Worm (Caenorhabditis elegans) whole organism, mixed stage, embryonic: ENCODE measurements around the gene ceh-14.

ENCODE experiments used
- blmp-1 ChIP-seq: fragments of 150-350 bp; optimal IDR thresholded peaks from 2 replicates; lab custom pipeline; 2014; ENCODE audit warnings: missing biosample characterization, missing genetic modification characterization
- ceh-39 ChIP-seq: fragments of 150-350 bp; optimal IDR thresholded peaks from 2 replicates; lab custom pipeline; 2014; ENCODE audit warnings: missing biosample characterization, missing genetic modification characterization
- ces-1 ChIP-seq: fragments of 150-350 bp; optimal IDR thresholded peaks from 2 replicates; lab custom pipeline; 2014; ENCODE audit warnings: missing biosample characterization, missing genetic modification reagents, missing genetic modification characterization
- lsy-2 ChIP-seq: fragments of 150-350 bp; optimal IDR thresholded peaks from 2 replicates; lab custom pipeline; 2014; ENCODE audit warnings: missing biosample characterization, missing genetic modification characterization
- mep-1 ChIP-seq: fragments of 150-350 bp; optimal IDR thresholded peaks from 2 replicates; lab custom pipeline; 2017; ENCODE audit warnings: missing biosample characterization, missing genetic modification reagents, missing genetic modification characterization, inconsistent platforms
- nhr-28 ChIP-seq: fragments of 150-350 bp; optimal IDR thresholded peaks from 2 replicates; lab custom pipeline; 2014; ENCODE audit warnings: missing biosample characterization, missing genetic modification characterization
- nhr-76 ChIP-seq: sonication (generic microtip); optimal IDR thresholded peaks from 2 replicates; lab custom pipeline; 2017; ENCODE audit warnings: missing biosample characterization, missing genetic modification characterization
- pha-4 ChIP-seq: fragments of 150-350 bp; optimal IDR thresholded peaks from 2 replicates; lab custom pipeline; 2018; ENCODE audit warnings: missing biosample characterization, missing genetic modification reagents, missing genetic modification characterization
- snpc-4 ChIP-seq: fragments of 150-350 bp; optimal IDR thresholded peaks from 2 replicates; lab custom pipeline; 2014; ENCODE audit warnings: missing biosample characterization, missing genetic modification characterization
- unc-62 ChIP-seq: fragments of 150-350 bp; optimal IDR thresholded peaks from 2 replicates; lab custom pipeline; 2014; ENCODE audit warnings: missing biosample characterization, missing genetic modification reagents, missing genetic modification characterization
- ztf-11 ChIP-seq: fragments of 150-350 bp; optimal IDR thresholded peaks from 2 replicates; lab custom pipeline; 2014; ENCODE audit warnings: missing biosample characterization, missing genetic modification characterization

ce11 chrX:7478476-7478875 is 54.1 kb downstream of the ceh-14 start:
- TF ChIP-seq ztf-11 (tag; lab: Kevin White, UChicago) (no peak), nhr-28 (no peak), pha-4 (peak; percentile 65), unc-62 (GFP tag; lab: Kevin White, UChicago) (no peak), blmp-1 (tag; lab: Kevin White, UChicago) (no peak), snpc-4 (tag; lab: Kevin White, UChicago) (no peak), nhr-76 (tag; lab: Kevin White, UChicago) (no peak), lsy-2 (tag; lab: Kevin White, UChicago) (no peak), ceh-39 (no peak), ces-1 (GFP tag; lab: Kevin White, UChicago) (peak; percentile 47), mep-1 (tag; lab: Kevin White, UChicago) (peak; percentile 56)
